Worm (Caenorhabditis elegans): ENCODE data around the gene Y102A5C.36.

Gene Y102A5C.36

ce11 chrV:16919675-16920074, 7.6 kb downstream of the Y102A5C.36 start:
- TF ChIP-seq dao-5 (tag; optimal IDR thresholded peaks at IDR 0.05) = no peak
- TF ChIP-seq W03F9.2 (tag; optimal IDR thresholded peaks at IDR 0.05) = no peak
- TF ChIP-seq him-1 (tag; optimal IDR thresholded peaks at IDR 0.05) = no peak

ce11 chrV:16918378-16918777, 8.9 kb downstream of the Y102A5C.36 start, which contains the start of the genes fbxa-206 and Y102A5C.2:
Gene fbxa-206, minus strand, starts transcription at chrV:16918478.
Gene Y102A5C.2, plus strand, starts transcription at chrV:16918731.
- no peak for TF ChIP-seq W03F9.2 (tag; optimal IDR thresholded peaks at IDR 0.05)
- no peak for TF ChIP-seq him-1 (tag; optimal IDR thresholded peaks at IDR 0.05)
- no peak for TF ChIP-seq dao-5 (tag; optimal IDR thresholded peaks at IDR 0.05)

- no peak for TF ChIP-seq dao-5 (tag; optimal IDR thresholded peaks at IDR 0.05)
- TF ChIP-seq W03F9.2 (tag; optimal IDR thresholded peaks at IDR 0.05) = no peak
- TF ChIP-seq him-1 (tag; optimal IDR thresholded peaks at IDR 0.05) = no peak
Measured at ce11 chrV:16916079-16916478, 11.2 kb downstream of the Y102A5C.36 start, which contains the start of gene F09C6.10. Gene F09C6.10, minus strand, starts transcription at chrV:16916179.

- no peak for TF ChIP-seq W03F9.2 (tag; optimal IDR thresholded peaks at IDR 0.05)
- no peak for TF ChIP-seq dao-5 (tag; optimal IDR thresholded peaks at IDR 0.05)
- TF ChIP-seq him-1 (tag; optimal IDR thresholded peaks at IDR 0.05) = no peak
Measured at ce11 chrV:16911934-16912333, 15.3 kb downstream of the Y102A5C.36 start, which contains the start of gene nhr-116. Gene nhr-116, plus strand, starts transcription at chrV:16912234.

ce11 chrV:16911294-16911693, 16.0 kb downstream of the Y102A5C.36 start:
- no peak for TF ChIP-seq W03F9.2 (tag; optimal IDR thresholded peaks at IDR 0.05)
- no peak for TF ChIP-seq him-1 (tag; optimal IDR thresholded peaks at IDR 0.05)
- TF ChIP-seq dao-5 (tag; optimal IDR thresholded peaks at IDR 0.05) = no peak

DNA sequence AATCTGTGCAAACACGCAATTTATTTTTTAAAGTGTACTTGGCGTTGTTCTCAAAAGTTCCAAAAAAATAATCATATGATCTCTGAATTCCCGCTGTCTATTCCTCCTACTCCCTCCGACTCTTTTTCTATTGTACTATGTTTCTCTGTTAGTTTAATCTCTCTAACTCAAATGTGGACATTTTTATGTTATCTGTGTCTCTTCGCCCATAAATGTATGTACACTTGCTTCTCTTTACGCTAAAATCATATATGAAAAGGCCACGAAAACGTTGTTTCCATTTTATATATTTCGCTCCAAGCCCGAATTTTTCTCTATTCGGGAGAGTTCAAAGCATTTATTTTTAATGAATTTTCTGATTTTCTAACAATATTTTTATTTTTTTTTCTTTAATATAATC, 16.4 kb downstream of the Y102A5C.36 start:
- no peak for TF ChIP-seq dao-5 (tag; optimal IDR thresholded peaks at IDR 0.05)
- TF ChIP-seq W03F9.2 (tag; optimal IDR thresholded peaks at IDR 0.05) = no peak
- no peak for TF ChIP-seq him-1 (tag; optimal IDR thresholded peaks at IDR 0.05)

DNA sequence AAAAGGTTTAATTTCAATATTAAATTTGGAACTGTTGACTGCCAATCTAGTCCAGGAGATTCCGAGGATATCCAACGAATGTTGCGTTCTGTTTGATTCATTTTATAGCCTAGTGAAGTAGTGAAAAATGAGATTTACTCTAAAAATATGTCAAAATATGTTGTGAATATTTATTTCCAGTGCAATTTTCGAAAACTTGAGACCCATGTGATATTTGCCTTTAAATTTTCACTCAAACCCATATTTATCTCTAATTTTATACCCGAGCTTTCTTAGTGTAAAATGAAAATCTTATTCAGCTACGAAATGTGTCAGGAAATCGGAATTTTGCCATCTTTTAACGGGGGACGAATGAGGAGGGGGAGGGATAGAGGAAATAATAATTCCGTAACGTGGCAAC, 17.4 kb downstream of the Y102A5C.36 start, which contains the start of gene F09C6.16:
TSS of gene F09C6.16 (minus strand) at position 101 of the 400 bp plus-strand sequence.
- no peak for TF ChIP-seq W03F9.2 (tag; optimal IDR thresholded peaks at IDR 0.05)
- no peak for TF ChIP-seq him-1 (tag; optimal IDR thresholded peaks at IDR 0.05)
- no peak for TF ChIP-seq dao-5 (tag; optimal IDR thresholded peaks at IDR 0.05)

- TF ChIP-seq dao-5 (tag; optimal IDR thresholded peaks at IDR 0.05) = no peak
Measured at ce11 chrV:16904612-16905011, 22.6 kb downstream of the Y102A5C.36 start, which contains the start of gene nhr-262. Gene nhr-262, plus strand, starts transcription at chrV:16904912.

DNA sequence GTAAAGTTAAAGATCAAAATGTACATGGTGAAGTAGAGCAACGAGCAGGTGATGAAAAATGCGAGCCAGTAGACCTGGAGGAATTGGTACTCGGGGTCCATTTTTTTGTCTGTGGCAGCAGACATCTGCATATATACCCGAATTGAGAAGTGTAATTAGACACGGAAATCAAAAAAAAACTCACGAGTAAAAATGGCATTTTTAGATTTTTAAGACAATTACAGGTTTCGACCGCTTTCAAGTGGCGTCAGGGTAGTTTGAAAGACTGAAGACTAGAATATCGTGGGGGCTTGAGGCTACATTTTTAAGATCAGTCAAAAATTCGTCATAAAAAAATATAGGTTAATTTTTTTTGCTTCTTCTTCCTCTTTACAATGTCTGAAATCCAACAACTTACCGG, 24.5 kb downstream of the Y102A5C.36 start, which contains the start of gene srd-68:
TSS of gene srd-68 (minus strand) at position 101 of the 400 bp plus-strand sequence.
- TF ChIP-seq W03F9.2 (tag; optimal IDR thresholded peaks at IDR 0.05) = no peak
- TF ChIP-seq him-1 (tag; optimal IDR thresholded peaks at IDR 0.05) = no peak

DNA sequence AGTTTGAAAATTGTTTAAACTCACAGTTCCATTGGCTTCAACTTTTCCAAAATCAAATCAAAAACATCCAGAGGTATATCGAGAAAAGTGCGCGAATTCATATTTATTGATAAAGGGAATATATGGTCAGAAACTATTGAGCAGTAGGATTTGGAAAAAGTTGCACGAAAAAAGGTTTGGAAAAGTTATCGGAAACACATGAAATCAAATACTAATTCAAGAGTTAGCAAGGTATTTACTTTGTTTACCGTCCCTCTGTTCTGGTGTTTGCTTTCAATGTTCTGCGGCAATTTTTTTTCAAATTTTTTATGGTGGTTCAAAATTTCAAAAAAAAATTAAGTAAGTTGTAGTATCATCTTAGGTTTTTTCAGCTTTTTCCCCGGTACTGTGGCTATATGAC, 27.9 kb downstream of the Y102A5C.36 start, which contains the start of gene fbxa-45:
TSS of gene fbxa-45 (minus strand) at position 101 of the 400 bp plus-strand sequence.
- no peak for TF ChIP-seq dao-5 (tag; optimal IDR thresholded peaks at IDR 0.05)
- TF ChIP-seq him-1 (tag; optimal IDR thresholded peaks at IDR 0.05) = no peak
- TF ChIP-seq W03F9.2 (tag; optimal IDR thresholded peaks at IDR 0.05) = no peak

DNA sequence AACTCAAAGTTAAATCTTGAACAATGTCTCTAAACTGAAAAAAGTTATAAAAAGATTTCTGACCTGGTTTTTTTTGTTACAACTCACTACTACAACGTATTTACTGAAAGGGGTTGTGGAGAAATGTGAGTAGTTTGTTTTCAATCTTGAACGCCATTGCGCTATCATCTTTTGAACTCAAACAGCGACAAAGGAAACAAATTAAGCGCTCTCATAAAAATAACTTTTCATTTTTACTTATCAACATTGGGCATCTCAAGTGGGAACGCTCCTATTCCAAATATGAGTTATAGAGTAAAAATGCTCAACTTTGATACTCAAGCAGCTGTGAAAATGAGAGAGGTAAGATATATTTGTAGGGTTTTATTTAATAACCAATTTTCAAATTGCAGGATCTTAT, 33.8 kb downstream of the Y102A5C.36 start, which contains the start of gene F09C6.15:
TSS of gene F09C6.15 (plus strand) at position 301 of the 400 bp plus-strand sequence.
- no peak for TF ChIP-seq W03F9.2 (tag; optimal IDR thresholded peaks at IDR 0.05)
- TF ChIP-seq him-1 (tag; optimal IDR thresholded peaks at IDR 0.05) = no peak
- TF ChIP-seq dao-5 (tag; optimal IDR thresholded peaks at IDR 0.05) = no peak

ce11 chrV:16888788-16889325, 38.4 kb downstream of the Y102A5C.36 start, which contains the start of the genes ifas-2 and fbxa-44:
Gene ifas-2, minus strand, starts transcription at chrV:16888888.
Gene fbxa-44, plus strand, starts transcription at chrV:16889275.
- TF ChIP-seq him-1 (tag; optimal IDR thresholded peaks at IDR 0.05) (no peak), dao-5 (tag; optimal IDR thresholded peaks at IDR 0.05) (no peak), W03F9.2 (tag; optimal IDR thresholded peaks at IDR 0.05) (no peak)

- TF ChIP-seq W03F9.2 (tag; optimal IDR thresholded peaks at IDR 0.05) (no peak), dao-5 (tag; optimal IDR thresholded peaks at IDR 0.05) (no peak), him-1 (tag; optimal IDR thresholded peaks at IDR 0.05) (no peak)
Measured at ce11 chrV:16884744-16885143, 42.5 kb downstream of the Y102A5C.36 start, which contains the start of gene F09C6.13. Gene F09C6.13, plus strand, starts transcription at chrV:16885044.

- TF ChIP-seq W03F9.2 (tag; optimal IDR thresholded peaks at IDR 0.05) (no peak), him-1 (tag; optimal IDR thresholded peaks at IDR 0.05) (no peak), dao-5 (tag; optimal IDR thresholded peaks at IDR 0.05) (no peak)
Measured at ce11 chrV:16882260-16882918, 44.9 kb downstream of the Y102A5C.36 start, which contains the start of the genes F09C6.11 and F09C6.12. Gene F09C6.11, minus strand, starts transcription at chrV:16882310. Gene F09C6.12, plus strand, starts transcription at chrV:16882868.

Data from whole organism, L4/young adult.